Fruit fly (Drosophila melanogaster): ENCODE measurements around the gene CG6204.

Gene CG6204

dm6 chr3R:24193373-24193879, at the start of gene CG6204, which contains the start of gene SMC6 (continued):
- peak; percentile 94 for TF ChIP-seq Atf6 (GFP tag; IDR thresholded peaks at IDR 0.05)
- TF ChIP-seq HLHmδ (GFP tag; optimal IDR thresholded peaks at IDR 0.05) = no peak
- TF ChIP-seq Mes4 (GFP tag; optimal IDR thresholded peaks at IDR 0.05) = peak; percentile 58
- peak; percentile 80 for TF ChIP-seq CG2875 (GFP tag; optimal IDR thresholded peaks at IDR 0.05)
- TF ChIP-seq ro (GFP tag; IDR thresholded peaks at IDR 0.05) = peak; percentile 78
- TF ChIP-seq Xbp1 (GFP tag; optimal IDR thresholded peaks at IDR 0.05) = peak; percentile 94
- TF ChIP-seq CG13624 (GFP tag; optimal IDR thresholded peaks at IDR 0.05) = peak; percentile 95
- TF ChIP-seq fd3F (GFP tag; optimal IDR thresholded peaks at IDR 0.05) = peak; percentile 96
- TF ChIP-seq CG13894 (tag; optimal IDR thresholded peaks at IDR 0.05) = peak; percentile 95
- TF ChIP-seq wor (GFP tag; IDR thresholded peaks at IDR 0.05) = peak; percentile 88
- peak; percentile 52 for TF ChIP-seq CG11398 (GFP tag; optimal IDR thresholded peaks at IDR 0.05)
- TF ChIP-seq CG16779 (GFP tag; IDR thresholded peaks at IDR 0.05) = peak; percentile 80
- peak; percentile 52 for TF ChIP-seq eyg (GFP tag; optimal IDR thresholded peaks at IDR 0.05)
- peak; percentile 97 for TF ChIP-seq Rfx (GFP tag; IDR thresholded peaks at IDR 0.05)
- TF ChIP-seq Scr (GFP tag; IDR thresholded peaks at IDR 0.05; ENCODE audit: partially characterized antibody) = peak; percentile 59
- TF ChIP-seq vfl (GFP tag; optimal IDR thresholded peaks at IDR 0.05) = peak; percentile 80
- TF ChIP-seq CG8765 (GFP tag; IDR thresholded peaks at IDR 0.05) = peak; percentile 82
- TF ChIP-seq CG18599 (GFP tag; optimal IDR thresholded peaks at IDR 0.05) = peak; percentile 92
- TF ChIP-seq Xrp1 (GFP tag; IDR thresholded peaks at IDR 0.05) = peak; percentile 95
- peak; percentile 17 for TF ChIP-seq Sry-β (GFP tag; optimal IDR thresholded peaks at IDR 0.05)
- no peak for TF ChIP-seq hkb (optimal IDR thresholded peaks at IDR 0.05)
- TF ChIP-seq hkb (GFP tag; IDR thresholded peaks at IDR 0.05) = peak; percentile 95
- peak; percentile 92 for TF ChIP-seq CG17328 (GFP tag; IDR thresholded peaks at IDR 0.05)
- no peak for TF ChIP-seq hb (GFP tag; IDR thresholded peaks at IDR 0.05; ENCODE audit: partially characterized antibody)
- peak; percentile 14 for TF ChIP-seq Sin3A (optimal IDR thresholded peaks at IDR 0.05)
- peak; percentile 85 for TF ChIP-seq Asciz (GFP tag; optimal IDR thresholded peaks at IDR 0.05)
- peak; percentile 84 for TF ChIP-seq Sry-δ (GFP tag; optimal IDR thresholded peaks at IDR 0.05)
- TF ChIP-seq CG33557 (GFP tag; optimal IDR thresholded peaks at IDR 0.05) = peak; percentile 87
- TF ChIP-seq CG3407 (GFP tag; optimal IDR thresholded peaks at IDR 0.05) = peak; percentile 81
- TF ChIP-seq CG1647 (GFP tag; optimal IDR thresholded peaks at IDR 0.05) = peak; percentile 63
- peak; percentile 90 for TF ChIP-seq so (GFP tag; IDR thresholded peaks at IDR 0.05)
- TF ChIP-seq row (GFP tag; IDR thresholded peaks at IDR 0.05) = peak; percentile 99
- peak; percentile 86 for TF ChIP-seq danr (GFP tag; IDR thresholded peaks at IDR 0.05)
- TF ChIP-seq Usf (GFP tag; optimal IDR thresholded peaks at IDR 0.05) = peak; percentile 88

dm6 chr3R:24144542-24144941, 49.1 kb upstream of the CG6204 start:
- TF ChIP-seq bsh (GFP tag; optimal IDR thresholded peaks at IDR 0.05) = peak in 1 of 2 experiments; percentile 86
- TF ChIP-seq tll (GFP tag; optimal IDR thresholded peaks at IDR 0.05) = no peak
- no peak for TF ChIP-seq repo (GFP tag; optimal IDR thresholded peaks at IDR 0.05)
- peak; percentile 58 for TF ChIP-seq CG10274 (GFP tag; optimal IDR thresholded peaks at IDR 0.05)
- TF ChIP-seq Med (GFP tag) = peak; percentile 7

- TF ChIP-seq CG32767 (GFP tag; IDR thresholded peaks at IDR 0.05) (no peak), CG7745 (tag; optimal IDR thresholded peaks at IDR 0.05) (no peak), CG5245 (GFP tag; optimal IDR thresholded peaks at IDR 0.05) (no peak), CG3065 (GFP tag; optimal IDR thresholded peaks at IDR 0.05) (no peak), CG8388 (GFP tag; optimal IDR thresholded peaks at IDR 0.05) (peak; percentile 5), CG5180 (GFP tag; optimal IDR thresholded peaks at IDR 0.05) (no peak), CG31388 (GFP tag; optimal IDR thresholded peaks at IDR 0.05) (no peak), mam (GFP tag; optimal IDR thresholded peaks at IDR 0.05) (no peak), unpg (GFP tag; optimal IDR thresholded peaks at IDR 0.05) (peak; percentile 11), salm (tag; optimal IDR thresholded peaks at IDR 0.05) (no peak), NfI (GFP tag; optimal IDR thresholded peaks at IDR 0.05) (no peak), Nf-YA (GFP tag; IDR thresholded peaks at IDR 0.05) (no peak), CG6254 (GFP tag; optimal IDR thresholded peaks at IDR 0.05) (no peak)
These were observed 44.8 kb upstream of the CG6204 start, which contains the start of gene Slimp for dm6 chr3R:24148838-24149237. Gene Slimp (minus strand): TSS chr3R:24148967.
